Worm (Caenorhabditis elegans) whole organism, L3 larva: ENCODE results near the gene nxf-1.

Source experiments
- R02D3.7 ChIP-seq: fragments of 150-350 bp; optimal IDR thresholded peaks from 2 replicates; lab custom pipeline; 2014; ENCODE audit warnings: missing biosample characterization, missing genetic modification characterization
- ZK546.5 ChIP-seq: sonication (generic microtip); optimal IDR thresholded peaks from 2 replicates; lab custom pipeline; 2017; ENCODE audit warnings: missing biosample characterization, missing genetic modification characterization
- aly-2 ChIP-seq: fragments of 150-350 bp; optimal IDR thresholded peaks from 2 replicates; lab custom pipeline; 2014; ENCODE audit warnings: missing biosample characterization, missing genetic modification characterization
- ama-1 ChIP-seq: fragments of 150-350 bp; optimal IDR thresholded peaks from 2 replicates; lab custom pipeline; 2018
- ceh-16 ChIP-seq: sonication (generic microtip); optimal IDR thresholded peaks from 2 replicates; lab custom pipeline; 2017; ENCODE audit warnings: missing biosample characterization, missing genetic modification characterization
- ceh-28 ChIP-seq: fragments of 150-350 bp; optimal IDR thresholded peaks from 2 replicates; lab custom pipeline; 2014; ENCODE audit warnings: missing biosample characterization, missing genetic modification reagents, missing genetic modification characterization
- ceh-82 ChIP-seq: fragments of 150-350 bp; optimal IDR thresholded peaks from 2 replicates; lab custom pipeline; 2014; ENCODE audit warnings: missing biosample characterization, missing genetic modification characterization
- ceh-9 ChIP-seq: sonication (generic microtip); optimal IDR thresholded peaks from 2 replicates; lab custom pipeline; 2018; ENCODE audit warnings: missing biosample characterization, missing genetic modification characterization
- daf-12 ChIP-seq: fragments of 150-350 bp; optimal IDR thresholded peaks from 2 replicates; lab custom pipeline; 2014; ENCODE audit warnings: missing biosample characterization, missing genetic modification reagents, missing genetic modification characterization
- egl-27 ChIP-seq: sonication (generic microtip); optimal IDR thresholded peaks from 4 replicates; lab custom pipeline; 2017; ENCODE audit warnings: missing biosample characterization, missing genetic modification reagents, missing genetic modification characterization
- egl-5 ChIP-seq: fragments of 150-350 bp; optimal IDR thresholded peaks from 2 replicates; lab custom pipeline; 2017; ENCODE audit warnings: missing biosample characterization, missing genetic modification reagents, missing genetic modification characterization, inconsistent platforms
- elt-1 ChIP-seq: fragments of 150-350 bp; optimal IDR thresholded peaks from 2 replicates; lab custom pipeline; 2014; ENCODE audit warnings: missing biosample characterization, missing genetic modification characterization
- elt-2 ChIP-seq: sonication (generic microtip); optimal IDR thresholded peaks from 2 replicates; lab custom pipeline; 2016; ENCODE audit warnings: missing genetic modification reagents, mild to moderate bottlenecking, missing genetic modification characterization, missing compliant biosample characterization
- elt-3 ChIP-seq, 3 experiments: fragments of 150-350 bp in 1 of 3; sonication (generic microtip) in 2 of 3; optimal IDR thresholded peaks; 2 replicates in 2 of 3; 4 replicates in 1 of 3; lab custom pipeline; 2014 to 2017; ENCODE audit warnings: missing biosample characterization in 3 of 3, missing genetic modification characterization in 3 of 3
- eor-1 ChIP-seq, 2 experiments: fragments of 150-350 bp; optimal IDR thresholded peaks; 2 replicates each; lab custom pipeline; 2014 to 2018; ENCODE audit warnings: missing biosample characterization in 2 of 2, missing genetic modification characterization in 2 of 2
- fkh-10 ChIP-seq: sonication (generic microtip); optimal IDR thresholded peaks from 2 replicates; lab custom pipeline; 2017; ENCODE audit warnings: missing biosample characterization, missing genetic modification reagents, missing genetic modification characterization
- fkh-2 ChIP-seq: fragments of 150-350 bp; optimal IDR thresholded peaks from 2 replicates; lab custom pipeline; 2014; ENCODE audit warnings: missing biosample characterization, missing genetic modification reagents, missing genetic modification characterization
- fos-1 ChIP-seq: fragments of 150-350 bp; optimal IDR thresholded peaks from 2 replicates; lab custom pipeline; 2014; ENCODE audit warnings: missing biosample characterization, missing genetic modification characterization
- hmg-11 ChIP-seq: sonication (generic microtip); optimal IDR thresholded peaks from 2 replicates; lab custom pipeline; 2016; ENCODE audit warnings: missing genetic modification characterization, missing compliant biosample characterization
- jun-1 ChIP-seq: fragments of 150-350 bp; optimal IDR thresholded peaks from 2 replicates; lab custom pipeline; 2014; ENCODE audit warnings: missing biosample characterization, missing genetic modification reagents, missing genetic modification characterization
- lin-15B ChIP-seq: fragments of 150-350 bp; optimal IDR thresholded peaks from 2 replicates; lab custom pipeline; 2014; ENCODE audit warnings: missing biosample characterization, missing genetic modification characterization
- lin-39 ChIP-seq: fragments of 150-350 bp; optimal IDR thresholded peaks from 2 replicates; lab custom pipeline; 2018; ENCODE audit warnings: missing biosample characterization, missing genetic modification reagents, missing genetic modification characterization
- lsy-12 ChIP-seq: sonication (generic microtip); optimal IDR thresholded peaks from 2 replicates; lab custom pipeline; 2016; ENCODE audit warnings: mild to moderate bottlenecking, missing genetic modification characterization, missing compliant biosample characterization
- mdl-1 ChIP-seq: fragments of 150-350 bp; optimal IDR thresholded peaks from 2 replicates; lab custom pipeline; 2014; ENCODE audit warnings: missing biosample characterization, missing genetic modification characterization
- mml-1 ChIP-seq: fragments of 150-350 bp; sonication (generic microtip); optimal IDR thresholded peaks from 3 replicates; lab custom pipeline; 2014; ENCODE audit warnings: missing biosample characterization, missing genetic modification characterization
- nfya-1 ChIP-seq: sonication (generic microtip); optimal IDR thresholded peaks from 2 replicates; lab custom pipeline; 2017; ENCODE audit warnings: missing genetic modification characterization, mild to moderate bottlenecking, missing compliant biosample characterization, antibody characterized with exemption, moderate library complexity; ENCODE audit not compliant: insufficient read depth
- nhr-11 ChIP-seq: fragments of 150-350 bp; optimal IDR thresholded peaks from 2 replicates; lab custom pipeline; 2014; ENCODE audit warnings: missing biosample characterization, missing genetic modification characterization
- nhr-12 ChIP-seq: fragments of 150-350 bp; optimal IDR thresholded peaks from 2 replicates; lab custom pipeline; 2014; ENCODE audit warnings: missing biosample characterization, missing genetic modification characterization
- nhr-23 ChIP-seq: fragments of 150-350 bp; optimal IDR thresholded peaks from 2 replicates; lab custom pipeline; 2014; ENCODE audit warnings: missing biosample characterization, missing genetic modification reagents, missing genetic modification characterization
- nhr-237 ChIP-seq: fragments of 150-350 bp; optimal IDR thresholded peaks from 2 replicates; lab custom pipeline; 2014; ENCODE audit warnings: missing biosample characterization, missing genetic modification characterization
- nhr-25 ChIP-seq: sonication (generic microtip); optimal IDR thresholded peaks from 2 replicates; lab custom pipeline; 2017; ENCODE audit warnings: missing biosample characterization, missing genetic modification characterization
- nhr-28 ChIP-seq: fragments of 150-350 bp; optimal IDR thresholded peaks from 2 replicates; lab custom pipeline; 2014; ENCODE audit warnings: missing biosample characterization, missing genetic modification characterization
- nhr-43 ChIP-seq: sonication (generic microtip); optimal IDR thresholded peaks from 2 replicates; lab custom pipeline; 2016; ENCODE audit warnings: mild to moderate bottlenecking, missing genetic modification characterization, missing compliant biosample characterization; ENCODE audit not compliant: poor library complexity, severe bottlenecking
- nhr-67 ChIP-seq: fragments of 150-350 bp; optimal IDR thresholded peaks from 2 replicates; lab custom pipeline; 2014; ENCODE audit warnings: missing biosample characterization, missing genetic modification characterization
- nhr-76 ChIP-seq: fragments of 150-350 bp; sonication (generic microtip); optimal IDR thresholded peaks from 5 replicates; lab custom pipeline; 2014; ENCODE audit warnings: missing biosample characterization, missing genetic modification characterization
- nhr-77 ChIP-seq: fragments of 150-350 bp; optimal IDR thresholded peaks from 2 replicates; lab custom pipeline; 2014; ENCODE audit warnings: missing biosample characterization, missing genetic modification characterization
- pha-4 ChIP-seq: fragments of 150-350 bp; optimal IDR thresholded peaks from 2 replicates; lab custom pipeline; 2014; ENCODE audit warnings: missing biosample characterization, missing genetic modification reagents, missing genetic modification characterization
- pqm-1 ChIP-seq: fragments of 150-350 bp; optimal IDR thresholded peaks from 2 replicates; lab custom pipeline; 2017; ENCODE audit warnings: missing biosample characterization, missing genetic modification characterization, inconsistent platforms
- sea-2 ChIP-seq: fragments of 150-350 bp; sonication (generic microtip); optimal IDR thresholded peaks from 4 replicates; lab custom pipeline; 2014; ENCODE audit warnings: missing biosample characterization, missing genetic modification reagents, missing genetic modification characterization
- skn-1 ChIP-seq: fragments of 150-350 bp; optimal IDR thresholded peaks from 2 replicates; lab custom pipeline; 2014; ENCODE audit warnings: missing biosample characterization, missing genetic modification characterization
- snpc-4 ChIP-seq: fragments of 150-350 bp; optimal IDR thresholded peaks from 2 replicates; lab custom pipeline; 2014; ENCODE audit warnings: missing biosample characterization, missing genetic modification characterization
- tbx-2 ChIP-seq: sonication (generic microtip); optimal IDR thresholded peaks from 2 replicates; lab custom pipeline; 2016; ENCODE audit warnings: mild to moderate bottlenecking, missing genetic modification characterization, missing compliant biosample characterization
- unc-39 ChIP-seq: sonication (generic microtip); optimal IDR thresholded peaks from 4 replicates; lab custom pipeline; 2017; ENCODE audit warnings: missing biosample characterization, missing genetic modification characterization
- unc-62 ChIP-seq: fragments of 150-350 bp; sonication (generic microtip); optimal IDR thresholded peaks from 4 replicates; lab custom pipeline; 2014; ENCODE audit warnings: missing biosample characterization, missing genetic modification reagents, missing genetic modification characterization
- zag-1 ChIP-seq: fragments of 150-350 bp; optimal IDR thresholded peaks from 2 replicates; lab custom pipeline; 2014; ENCODE audit warnings: missing biosample characterization, missing genetic modification characterization
- ztf-11 ChIP-seq: fragments of 150-350 bp; optimal IDR thresholded peaks from 2 replicates; lab custom pipeline; 2014; ENCODE audit warnings: missing biosample characterization, missing genetic modification characterization
- ztf-4 ChIP-seq: fragments of 150-350 bp; optimal IDR thresholded peaks from 2 replicates; lab custom pipeline; 2014; ENCODE audit warnings: missing biosample characterization, missing genetic modification characterization

nxf-1 gene

DNA sequence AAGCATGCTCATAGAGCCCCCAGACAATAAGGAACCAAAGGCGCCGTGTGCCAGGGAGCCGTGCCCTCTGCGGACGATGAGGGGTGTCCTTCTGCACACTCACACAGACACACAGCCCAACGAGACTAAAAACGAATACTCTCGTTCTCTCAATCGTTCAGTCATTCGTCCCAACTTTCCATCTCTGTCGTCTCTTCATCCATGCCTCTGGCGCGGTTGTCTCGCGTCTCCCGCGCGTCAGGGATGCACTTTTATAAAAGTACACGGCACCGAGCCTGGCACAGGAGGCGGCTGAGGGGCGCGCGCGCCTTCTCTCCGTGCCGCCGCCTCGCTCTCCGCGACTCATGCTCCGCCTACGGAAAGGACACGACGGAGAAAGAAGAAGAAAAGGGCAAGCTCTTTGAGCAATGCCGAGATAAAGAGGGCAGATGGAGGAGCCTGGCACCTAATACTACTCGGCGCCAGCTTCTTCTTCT lies 48.3 kb downstream of the nxf-1 start (continued):
- TF ChIP-seq mml-1 (tag; lab: Kevin White, UChicago) (no peak), ZK546.5 (tag; lab: Kevin White, UChicago) (no peak)

DNA sequence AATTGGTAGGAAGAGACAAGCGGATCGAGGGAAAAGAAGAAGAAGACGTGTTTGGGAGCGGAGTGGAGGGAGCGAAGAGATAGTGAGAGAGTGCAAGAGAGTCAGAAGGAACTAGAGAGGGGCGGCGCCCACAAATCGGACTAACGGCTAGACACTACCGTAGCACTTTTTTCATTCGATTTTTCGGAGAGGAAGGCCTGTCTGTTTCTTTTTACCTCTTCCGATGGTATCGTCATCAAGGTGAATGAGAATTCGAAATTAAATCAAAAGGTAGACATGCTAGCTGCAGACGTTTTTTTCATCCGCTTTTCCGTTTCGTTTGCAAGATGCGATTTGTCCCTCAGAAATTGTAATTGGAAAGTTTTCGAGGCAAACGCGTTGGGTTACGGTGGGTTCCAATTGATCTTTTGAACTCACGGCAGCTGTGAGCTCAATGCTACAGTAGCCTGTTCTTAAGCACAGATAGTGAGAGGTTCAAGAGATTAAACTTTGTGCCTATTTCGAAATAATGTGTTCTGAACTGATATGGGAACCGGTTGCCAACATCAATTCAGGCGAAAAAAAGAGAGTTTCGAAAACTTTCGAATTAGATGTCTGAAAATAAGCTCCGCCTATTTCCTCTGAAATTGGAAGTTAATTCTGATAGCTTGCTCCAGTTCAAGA lies 50.1 kb downstream of the nxf-1 start:
- TF ChIP-seq hmg-11 (tag; lab: Kevin White, UChicago) (peak; percentile 66), daf-12 (tag; lab: Kevin White, UChicago) (no peak), nfya-1 (tag; lab: Kevin White, UChicago) (peak; percentile 100), elt-1 (tag; lab: Kevin White, UChicago) (no peak), ceh-28 (tag; lab: Kevin White, UChicago) (no peak), unc-39 (tag; lab: Kevin White, UChicago) (no peak), nhr-76 (tag; lab: Kevin White, UChicago) (no peak), nhr-12 (tag; lab: Kevin White, UChicago) (no peak), ztf-4 (no peak), ama-1 (peak; percentile 35), lin-15B (tag; lab: Kevin White, UChicago) (no peak), nhr-11 (tag; lab: Kevin White, UChicago) (no peak), mdl-1 (tag; lab: Kevin White, UChicago) (no peak), ceh-16 (tag; lab: Kevin White, UChicago) (no peak), egl-27 (tag; lab: Kevin White, UChicago) (no peak), jun-1 (no peak), lsy-12 (tag; lab: Kevin White, UChicago) (peak; percentile 29), nhr-237 (tag; lab: Kevin White, UChicago) (no peak), R02D3.7 (no peak), fos-1 (no peak), ceh-82 (tag; lab: Kevin White, UChicago) (no peak), elt-2 (tag; lab: Kevin White, UChicago) (no peak), nhr-25 (tag; lab: Kevin White, UChicago) (peak; percentile 88), nhr-23 (tag; lab: Kevin White, UChicago) (peak; percentile 14), nhr-43 (tag; lab: Kevin White, UChicago) (peak; percentile 46), ceh-9 (tag; lab: Kevin White, UChicago) (no peak), skn-1 (tag; lab: Kevin White, UChicago) (no peak), ZK546.5 (tag; lab: Kevin White, UChicago) (no peak), unc-62 (GFP tag; lab: Kevin White, UChicago) (no peak), pqm-1 (tag; lab: Kevin White, UChicago) (no peak), zag-1 (tag; lab: Kevin White, UChicago) (no peak), nhr-67 (tag; lab: Kevin White, UChicago) (no peak), eor-1 (tag; optimal IDR thresholded peaks at IDR 0.05; lab: Kevin White, UChicago) (no peak), egl-5 (tag; lab: Kevin White, UChicago) (no peak), fkh-10 (GFP tag; lab: Kevin White, UChicago) (no peak), sea-2 (GFP tag; lab: Kevin White, UChicago) (no peak), snpc-4 (tag; lab: Kevin White, UChicago) (no peak), elt-3 (tag; optimal IDR thresholded peaks at IDR 0.05; lab: Kevin White, UChicago) (no peak), fkh-2 (no peak), aly-2 (tag; lab: Kevin White, UChicago) (no peak), ztf-11 (peak; percentile 33), tbx-2 (tag; lab: Kevin White, UChicago) (no peak), nhr-28 (tag; lab: Kevin White, UChicago) (no peak), nhr-77 (tag; lab: Kevin White, UChicago) (no peak), pha-4 (tag; lab: Kevin White, UChicago) (no peak), lin-39 (tag; lab: Kevin White, UChicago) (peak; percentile 47), mml-1 (tag; lab: Kevin White, UChicago) (no peak)
